Fruit fly (Drosophila melanogaster): ENCODE data around the gene Spn28F.

dm6 chr2L:8239032-8239650 is 2.5 kb downstream of the Spn28F start:
- no peak for TF ChIP-seq odd (GFP tag; optimal IDR thresholded peaks at IDR 0.05)
- no peak for TF ChIP-seq usp (GFP tag; optimal IDR thresholded peaks at IDR 0.05)
- TF ChIP-seq danr (GFP tag; IDR thresholded peaks at IDR 0.05), result no peak
- no peak for TF ChIP-seq sens-2 (GFP tag; IDR thresholded peaks at IDR 0.05)
- TF ChIP-seq nmo (GFP tag; optimal IDR thresholded peaks at IDR 0.05), result no peak
- TF ChIP-seq her (GFP tag; optimal IDR thresholded peaks at IDR 0.05), result no peak
- TF ChIP-seq wdn (GFP tag; IDR thresholded peaks at IDR 0.05), result no peak
- TF ChIP-seq salm (tag; optimal IDR thresholded peaks at IDR 0.05), result no peak
- TF ChIP-seq CG10979 (tag; optimal IDR thresholded peaks at IDR 0.05), result no peak
